Fruit fly (Drosophila melanogaster): ENCODE measurements around the gene DCTN6-p27.

dm6 chr2L:19138361-19139041, 6.4 kb downstream of the DCTN6-p27 start:
- TF ChIP-seq Vsx2 (GFP tag; optimal IDR thresholded peaks at IDR 0.05; ENCODE audit: partially characterized antibody) (no peak), sv (GFP tag; optimal IDR thresholded peaks at IDR 0.05) (no peak), sage (GFP tag; optimal IDR thresholded peaks at IDR 0.05) (no peak)
